Fruit fly (Drosophila melanogaster) whole organism, adult: Measurements from ENCODE around the gene tyf.

Experiments used
- CG11617 ChIP-seq: fragments of 200-800 bp; sonication (Bioruptor generic); optimal IDR thresholded peaks from 2 replicates; lab custom pipeline; 2017; ENCODE audit warnings: mild to moderate bottlenecking, missing biosample characterization, missing genetic modification reagents, missing genetic modification characterization
- CG14711 ChIP-seq: fragments of 200-800 bp; sonication (Bioruptor generic); optimal IDR thresholded peaks from 2 replicates; lab custom pipeline; 2018; ENCODE audit warnings: missing biosample characterization, mild to moderate bottlenecking, missing genetic modification characterization, moderate library complexity
- CG1620 ChIP-seq: fragments of 200-800 bp; sonication (Bioruptor generic); optimal IDR thresholded peaks from 2 replicates; lab custom pipeline; 2016; ENCODE audit warnings: missing biosample characterization, missing genetic modification characterization
- CG33017 ChIP-seq: fragments of 200-800 bp; sonication (Bioruptor generic); optimal IDR thresholded peaks from 2 replicates; lab custom pipeline; 2018; ENCODE audit warnings: missing biosample characterization, mild to moderate bottlenecking, missing genetic modification characterization, moderate library complexity
- CG5204 ChIP-seq: fragments of 200-800 bp; sonication (Bioruptor generic); optimal IDR thresholded peaks from 2 replicates; lab custom pipeline; 2016; ENCODE audit warnings: missing biosample characterization, missing genetic modification characterization
- CG7045 ChIP-seq: fragments of 200-800 bp; sonication (Bioruptor generic); optimal IDR thresholded peaks from 2 replicates; lab custom pipeline; 2017; ENCODE audit warnings: missing biosample characterization, mild to moderate bottlenecking, missing genetic modification characterization
- CG7101 ChIP-seq: fragments of 200-800 bp; sonication (Bioruptor generic); optimal IDR thresholded peaks from 2 replicates; lab custom pipeline; 2018; ENCODE audit warnings: missing biosample characterization, mild to moderate bottlenecking, missing genetic modification characterization, moderate library complexity
- Clk ChIP-seq: fragments of 200-800 bp; sonication (Bioruptor generic); optimal IDR thresholded peaks from 2 replicates; lab custom pipeline; 2017; ENCODE audit warnings: missing biosample characterization, missing genetic modification characterization
- Crg-1 ChIP-seq: fragments of 200-800 bp; sonication (Bioruptor generic); optimal IDR thresholded peaks from 2 replicates; lab custom pipeline; 2016; ENCODE audit warnings: missing biosample characterization, missing genetic modification characterization
- Hr96 ChIP-seq: fragments of 200-800 bp; sonication (Bioruptor generic); optimal IDR thresholded peaks from 2 replicates; lab custom pipeline; 2016; ENCODE audit warnings: missing biosample characterization, missing genetic modification characterization
- Mnt ChIP-seq: fragments of 200-800 bp; sonication (Bioruptor generic); optimal IDR thresholded peaks from 2 replicates; lab custom pipeline; 2016; ENCODE audit warnings: missing biosample characterization, mild to moderate bottlenecking, missing genetic modification characterization
- bab1 ChIP-seq: fragments of 200-800 bp; sonication (Bioruptor generic); optimal IDR thresholded peaks from 3 replicates; lab custom pipeline; 2019; ENCODE audit warnings: missing biosample characterization, mild to moderate bottlenecking, missing genetic modification characterization, moderate library complexity
- cic ChIP-seq: fragments of 200-800 bp; sonication (Bioruptor generic); optimal IDR thresholded peaks from 2 replicates; lab custom pipeline; 2017; ENCODE audit warnings: missing biosample characterization, mild to moderate bottlenecking, missing genetic modification characterization, moderate library complexity
- cnc ChIP-seq, 2 experiments: fragments of >200 bp; optimal IDR thresholded peaks; 2 replicates each; lab custom pipeline; 2017
- kay ChIP-seq: fragments of 200-800 bp; sonication (Bioruptor generic); peaks from one replicate; lab custom pipeline; 2016; ENCODE audit warnings: missing biosample characterization, missing genetic modification characterization, borderline replicate concordance
- ovo ChIP-seq: fragments of 200-800 bp; sonication (Bioruptor generic); optimal IDR thresholded peaks from 2 replicates; lab custom pipeline; 2016; ENCODE audit warnings: missing biosample characterization, missing genetic modification characterization
- pad ChIP-seq: fragments of 200-800 bp; sonication (Bioruptor generic); optimal IDR thresholded peaks from 3 replicates; lab custom pipeline; 2017; ENCODE audit warnings: missing biosample characterization, missing genetic modification characterization, mild to moderate bottlenecking, moderate library complexity, missing genetic modification reagents
- tj ChIP-seq: fragments of 200-800 bp; sonication (Bioruptor generic); optimal IDR thresholded peaks from 3 replicates; lab custom pipeline; 2017; ENCODE audit warnings: missing biosample characterization, mild to moderate bottlenecking, missing genetic modification characterization, moderate library complexity
- toe ChIP-seq: fragments of 200-800 bp; sonication (Bioruptor generic); optimal IDR thresholded peaks from 2 replicates; lab custom pipeline; 2016; ENCODE audit warnings: missing biosample characterization, missing genetic modification characterization

The tyf gene

DNA sequence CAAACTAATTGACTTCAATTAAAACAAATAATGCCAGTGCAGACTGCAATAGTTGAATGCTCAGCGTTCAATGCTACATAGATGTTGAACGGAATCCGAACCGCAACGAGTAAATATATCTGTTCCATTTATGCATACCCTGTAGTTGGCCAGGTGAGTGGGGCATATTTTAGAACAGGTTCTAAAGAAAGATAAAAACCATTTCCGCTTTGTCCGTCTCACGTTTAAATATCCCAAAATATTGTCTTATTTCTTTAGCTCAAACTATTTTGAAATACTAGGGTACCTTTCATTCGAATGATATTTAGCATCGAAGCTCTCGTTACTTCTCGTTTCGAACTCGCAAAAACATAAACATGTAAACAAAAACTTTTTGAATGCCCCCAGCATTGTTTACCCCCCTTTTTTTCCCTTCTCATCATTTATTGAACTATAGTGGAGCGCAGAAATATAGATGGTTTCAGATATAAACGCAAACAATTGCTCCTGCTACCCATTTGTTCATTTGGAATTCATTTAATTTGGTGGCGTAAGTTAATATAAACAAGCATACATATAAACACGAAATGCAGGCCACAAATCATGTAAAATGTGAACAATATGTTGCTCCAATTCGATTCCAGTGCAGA, 55.4 kb downstream of the tyf start:
- TF ChIP-seq tj (GFP tag; lab: Kevin White, UChicago) (no peak), Crg-1 (GFP tag; lab: Kevin White, UChicago) (no peak), pad (no peak), CG7045 (GFP tag; lab: Kevin White, UChicago) (no peak), bab1 (GFP tag; lab: Kevin White, UChicago) (no peak), cnc (optimal IDR thresholded peaks at IDR 0.05; lab: Kevin White, UChicago) (no peak)

DNA sequence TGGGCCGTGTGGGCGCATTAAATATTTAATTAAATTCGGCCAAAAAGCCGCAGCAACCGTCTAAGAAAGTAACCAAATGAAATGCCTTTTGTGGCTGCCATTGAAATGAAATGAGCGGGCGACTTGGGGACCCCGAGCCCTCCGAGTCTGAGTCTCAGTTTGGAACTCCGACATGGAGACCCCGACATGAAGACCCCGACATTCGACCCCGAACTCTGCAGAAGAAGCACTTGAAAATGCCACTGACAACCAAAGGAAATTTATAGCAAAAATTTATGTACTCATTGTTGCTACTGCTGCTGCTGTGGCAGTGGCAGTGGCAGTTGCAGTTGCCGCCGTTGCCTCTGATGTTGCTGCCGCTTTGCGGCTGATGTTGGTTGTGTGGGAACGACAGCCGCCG, 56.6 kb downstream of the tyf start:
- TF ChIP-seq ovo (GFP tag; lab: Kevin White, UChicago): no peak
- TF ChIP-seq CG1620 (GFP tag; lab: Kevin White, UChicago): no peak
- no peak for TF ChIP-seq Mnt
- no peak for TF ChIP-seq CG33017 (tag; lab: Kevin White, UChicago)
- TF ChIP-seq CG11617 (GFP tag; lab: Kevin White, UChicago): no peak
- no peak for TF ChIP-seq Clk
- no peak for TF ChIP-seq cnc (optimal IDR thresholded peaks at IDR 0.05; lab: Kevin White, UChicago)
- no peak for TF ChIP-seq cic (GFP tag; lab: Kevin White, UChicago)
- no peak for TF ChIP-seq CG7045 (GFP tag; lab: Kevin White, UChicago)

dm6 chrX:4175805-4176204, 59.0 kb downstream of the tyf start:
- TF ChIP-seq CG33017 (tag; lab: Kevin White, UChicago): no peak
- TF ChIP-seq Crg-1 (GFP tag; lab: Kevin White, UChicago): no peak
- no peak for TF ChIP-seq CG1620 (GFP tag; lab: Kevin White, UChicago)
- TF ChIP-seq cic (GFP tag; lab: Kevin White, UChicago): no peak
- TF ChIP-seq kay (GFP tag; lab: Kevin White, UChicago): no peak
- no peak for TF ChIP-seq CG14711
- no peak for TF ChIP-seq pad
- TF ChIP-seq CG5204 (GFP tag; lab: Kevin White, UChicago): no peak
- TF ChIP-seq toe (GFP tag; lab: Kevin White, UChicago): no peak
- no peak for TF ChIP-seq CG11617 (GFP tag; lab: Kevin White, UChicago)

- no peak for TF ChIP-seq Hr96
- TF ChIP-seq CG7101 (tag; lab: Kevin White, UChicago): no peak
- no peak for TF ChIP-seq CG33017 (tag; lab: Kevin White, UChicago)
- no peak for TF ChIP-seq Crg-1 (GFP tag; lab: Kevin White, UChicago)
- TF ChIP-seq CG14711: no peak
- TF ChIP-seq bab1 (GFP tag; lab: Kevin White, UChicago): no peak
- TF ChIP-seq kay (GFP tag; lab: Kevin White, UChicago): no peak
- TF ChIP-seq Mnt: no peak
These were observed 60.9 kb downstream of the tyf start for dm6 chrX:4177733-4178132.

DNA sequence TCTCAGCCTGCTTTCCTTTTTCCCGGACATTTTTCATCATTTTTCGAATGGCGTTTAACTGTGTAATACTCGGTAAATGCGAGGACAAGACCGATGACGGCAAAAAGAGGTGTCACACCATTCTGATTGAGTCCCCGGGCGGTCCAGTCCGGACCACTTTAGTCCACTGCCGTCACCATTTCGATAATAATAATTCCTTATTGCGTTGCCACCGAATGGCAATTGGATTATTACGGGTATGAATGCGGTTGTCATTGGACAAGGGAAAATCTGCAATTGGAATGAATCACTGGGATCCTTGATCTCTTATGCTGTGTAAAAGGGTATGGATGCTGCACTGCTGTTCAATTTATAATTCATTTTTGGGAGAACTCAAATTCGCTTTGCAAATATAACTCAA, 62.0 kb downstream of the tyf start:
- TF ChIP-seq cic (GFP tag; lab: Kevin White, UChicago): no peak
- TF ChIP-seq ovo (GFP tag; lab: Kevin White, UChicago): no peak
- TF ChIP-seq CG1620 (GFP tag; lab: Kevin White, UChicago): no peak
- TF ChIP-seq Clk: no peak
- no peak for TF ChIP-seq Crg-1 (GFP tag; lab: Kevin White, UChicago)
- TF ChIP-seq CG33017 (tag; lab: Kevin White, UChicago): no peak
- TF ChIP-seq toe (GFP tag; lab: Kevin White, UChicago): no peak
- no peak for TF ChIP-seq Hr96
- no peak for TF ChIP-seq cnc (optimal IDR thresholded peaks at IDR 0.05; lab: Kevin White, UChicago)
- TF ChIP-seq tj (GFP tag; lab: Kevin White, UChicago): no peak
- TF ChIP-seq Mnt: no peak
- no peak for TF ChIP-seq CG7045 (GFP tag; lab: Kevin White, UChicago)
- TF ChIP-seq kay (GFP tag; lab: Kevin White, UChicago): no peak
- TF ChIP-seq CG14711: no peak
